Worm (Caenorhabditis elegans) whole organism, mixed stage, embryonic: ENCODE results near the gene cfap-36.
"Not testable (repeated sequence)": the region's sequence is repeated elsewhere in the genome, so short reads cannot be mapped to it uniquely, and the experiment has no call there.

Experiments used
- M03D4.4 ChIP-seq: sonication (generic microtip); optimal IDR thresholded peaks from 2 replicates; lab custom pipeline; 2017; ENCODE audit warnings: mild to moderate bottlenecking, missing genetic modification characterization, missing compliant biosample characterization
- bed-3 ChIP-seq: fragments of 200-800 bp; sonication (Bioruptor generic); optimal IDR thresholded peaks from 3 replicates; lab custom pipeline; 2018; ENCODE audit warnings: mild to moderate bottlenecking, missing genetic modification characterization, moderate library complexity, missing compliant biosample characterization
- ceh-39 ChIP-seq: fragments of 150-350 bp; optimal IDR thresholded peaks from 2 replicates; lab custom pipeline; 2014; ENCODE audit warnings: missing biosample characterization, missing genetic modification characterization
- ceh-43 ChIP-seq: fragments of 200-800 bp; sonication (Bioruptor generic); optimal IDR thresholded peaks from 2 replicates; lab custom pipeline; 2018; ENCODE audit warnings: mild to moderate bottlenecking, missing genetic modification characterization, moderate library complexity, missing compliant biosample characterization
- ceh-83 ChIP-seq: fragments of 200-800 bp; sonication (Bioruptor generic); optimal IDR thresholded peaks from 2 replicates; lab custom pipeline; 2018; ENCODE audit warnings: mild to moderate bottlenecking, missing genetic modification characterization, missing compliant biosample characterization
- cnd-1 ChIP-seq: fragments of 200-800 bp; sonication (Bioruptor generic); optimal IDR thresholded peaks from 2 replicates; lab custom pipeline; 2018; ENCODE audit warnings: mild to moderate bottlenecking, missing genetic modification characterization, missing compliant biosample characterization
- drap-1 ChIP-seq: fragments of 200-800 bp; sonication (Bioruptor generic); optimal IDR thresholded peaks from 3 replicates; lab custom pipeline; 2018; ENCODE audit warnings: mild to moderate bottlenecking, missing genetic modification characterization, missing compliant biosample characterization
- elt-1 ChIP-seq: sonication (generic microtip); optimal IDR thresholded peaks from 2 replicates; lab custom pipeline; 2017; ENCODE audit warnings: missing genetic modification characterization, mild to moderate bottlenecking, missing compliant biosample characterization, antibody characterized with exemption, moderate library complexity, borderline replicate concordance; ENCODE audit not compliant: insufficient read depth
- elt-3 ChIP-seq: fragments of 150-350 bp; optimal IDR thresholded peaks from 2 replicates; lab custom pipeline; 2014; ENCODE audit warnings: missing biosample characterization, missing genetic modification characterization
- flh-1 ChIP-seq: fragments of 200-800 bp; sonication (Bioruptor generic); optimal IDR thresholded peaks from 2 replicates; lab custom pipeline; 2018; ENCODE audit warnings: mild to moderate bottlenecking, missing genetic modification characterization, moderate library complexity, missing compliant biosample characterization
- ham-2 ChIP-seq: fragments of 200-800 bp; sonication (Bioruptor generic); optimal IDR thresholded peaks from 2 replicates; lab custom pipeline; 2018; ENCODE audit warnings: mild to moderate bottlenecking, missing genetic modification characterization, missing compliant biosample characterization
- hlh-1 ChIP-seq: fragments of 150-350 bp; optimal IDR thresholded peaks from 2 replicates; lab custom pipeline; 2014; ENCODE audit warnings: missing biosample characterization, missing genetic modification reagents, missing genetic modification characterization
- lin-13 ChIP-seq: fragments of 150-350 bp; optimal IDR thresholded peaks from 2 replicates; lab custom pipeline; 2014; ENCODE audit warnings: missing biosample characterization, missing genetic modification characterization
- lin-32 ChIP-seq: fragments of 200-800 bp; sonication (Bioruptor generic); optimal IDR thresholded peaks from 2 replicates; lab custom pipeline; 2018; ENCODE audit warnings: mild to moderate bottlenecking, missing genetic modification characterization, missing compliant biosample characterization
- lsy-2 ChIP-seq: fragments of 150-350 bp; optimal IDR thresholded peaks from 2 replicates; lab custom pipeline; 2014; ENCODE audit warnings: missing biosample characterization, missing genetic modification characterization
- mab-5 ChIP-seq: fragments of 150-350 bp; optimal IDR thresholded peaks from 2 replicates; lab custom pipeline; 2014; ENCODE audit warnings: missing biosample characterization, missing genetic modification characterization
- mep-1 ChIP-seq: fragments of 150-350 bp; optimal IDR thresholded peaks from 2 replicates; lab custom pipeline; 2017; ENCODE audit warnings: missing biosample characterization, missing genetic modification reagents, missing genetic modification characterization, inconsistent platforms
- mls-2 ChIP-seq: sonication (generic microtip); optimal IDR thresholded peaks from 2 replicates; lab custom pipeline; 2016; ENCODE audit warnings: mild to moderate bottlenecking, missing genetic modification characterization, moderate library complexity, missing compliant biosample characterization
- nhr-12 ChIP-seq: fragments of 150-350 bp; optimal IDR thresholded peaks from 2 replicates; lab custom pipeline; 2014; ENCODE audit warnings: missing biosample characterization, missing genetic modification characterization
- nhr-2 ChIP-seq: fragments of 150-350 bp; optimal IDR thresholded peaks from 2 replicates; lab custom pipeline; 2014; ENCODE audit warnings: missing biosample characterization, missing genetic modification characterization
- nhr-237 ChIP-seq: fragments of 150-350 bp; optimal IDR thresholded peaks from 2 replicates; lab custom pipeline; 2014; ENCODE audit warnings: missing biosample characterization, missing genetic modification characterization
- nhr-28 ChIP-seq: fragments of 150-350 bp; optimal IDR thresholded peaks from 2 replicates; lab custom pipeline; 2014; ENCODE audit warnings: missing biosample characterization, missing genetic modification characterization
- nhr-76 ChIP-seq: sonication (generic microtip); optimal IDR thresholded peaks from 2 replicates; lab custom pipeline; 2017; ENCODE audit warnings: missing biosample characterization, missing genetic modification characterization
- pha-4 ChIP-seq: fragments of 150-350 bp; optimal IDR thresholded peaks from 2 replicates; lab custom pipeline; 2018; ENCODE audit warnings: missing biosample characterization, missing genetic modification reagents, missing genetic modification characterization
- sem-2 ChIP-seq: fragments of 200-800 bp; sonication (Bioruptor generic); optimal IDR thresholded peaks from 2 replicates; lab custom pipeline; 2018; ENCODE audit warnings: mild to moderate bottlenecking, missing genetic modification characterization, missing compliant biosample characterization
- snpc-4 ChIP-seq: fragments of 150-350 bp; optimal IDR thresholded peaks from 2 replicates; lab custom pipeline; 2014; ENCODE audit warnings: missing biosample characterization, missing genetic modification characterization
- unc-120 ChIP-seq: sonication (generic microtip); optimal IDR thresholded peaks from 2 replicates; lab custom pipeline; 2017; ENCODE audit warnings: missing genetic modification characterization, missing compliant biosample characterization; ENCODE audit not compliant: poor library complexity, severe bottlenecking
- unc-39 ChIP-seq: fragments of 150-350 bp; optimal IDR thresholded peaks from 2 replicates; lab custom pipeline; 2014; ENCODE audit warnings: missing biosample characterization, missing genetic modification characterization
- zip-8 ChIP-seq: fragments of 150-350 bp; optimal IDR thresholded peaks from 2 replicates; lab custom pipeline; 2014; ENCODE audit warnings: missing biosample characterization, missing genetic modification characterization
- ztf-11 ChIP-seq: fragments of 150-350 bp; optimal IDR thresholded peaks from 2 replicates; lab custom pipeline; 2014; ENCODE audit warnings: missing biosample characterization, missing genetic modification characterization

cfap-36 gene

DNA sequence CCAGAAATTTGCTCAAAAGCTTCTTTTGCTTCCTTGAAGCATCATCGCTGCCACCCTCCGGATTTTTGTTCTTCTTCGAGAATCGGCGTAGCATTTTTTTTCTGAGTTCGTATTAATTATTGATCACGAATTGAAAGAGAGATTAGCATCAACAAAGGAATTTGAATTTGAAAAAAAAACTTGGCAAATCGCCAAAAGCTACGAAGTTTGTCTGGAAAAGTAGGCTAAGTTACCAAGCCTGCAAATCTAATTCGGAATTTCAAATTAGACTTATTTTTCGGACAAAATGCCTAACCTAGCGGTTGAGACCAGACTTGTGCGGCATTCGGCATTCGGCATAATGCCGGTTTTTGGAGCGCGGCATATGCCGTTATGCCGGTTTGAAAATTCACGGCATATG, at the start of gene cfap-36:
cfap-36 (minus strand) TSS at position 101 of the 400 bp plus-strand sequence.
- no peak for TF ChIP-seq ceh-83 (GFP tag; lab: Kevin White, UChicago)
- TF ChIP-seq drap-1 (GFP tag; lab: Kevin White, UChicago), result no peak
- no peak for TF ChIP-seq ceh-43 (GFP tag; lab: Kevin White, UChicago)
- no peak for TF ChIP-seq unc-39 (tag; lab: Kevin White, UChicago)
- TF ChIP-seq nhr-12 (tag; lab: Kevin White, UChicago), result no peak
- TF ChIP-seq elt-3 (tag; lab: Kevin White, UChicago), result no peak

DNA sequence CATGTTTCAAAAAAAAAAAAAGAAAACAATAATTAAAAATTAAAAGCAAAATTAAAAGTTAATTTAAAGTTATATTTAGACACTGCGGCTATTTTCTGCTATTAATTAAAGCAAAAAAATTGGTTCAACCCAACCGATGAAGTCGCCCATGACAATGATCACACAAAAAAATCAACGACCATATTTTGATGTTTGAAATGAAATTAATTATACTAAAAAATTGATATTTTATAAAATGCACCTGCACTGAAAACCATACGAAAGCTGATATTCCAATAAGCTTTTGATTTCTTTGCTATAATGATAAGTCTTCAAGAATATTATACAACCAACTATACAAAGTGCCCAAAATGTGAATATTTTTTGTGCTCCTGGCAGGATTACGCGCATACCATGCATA, 47.6 kb upstream of the cfap-36 start, which contains the start of gene srh-80:
srh-80 (plus strand) TSS at position 301 of the 400 bp plus-strand sequence.
- TF ChIP-seq sem-2 (GFP tag; lab: Kevin White, UChicago) (no peak), nhr-2 (tag; lab: Kevin White, UChicago) (no peak), pha-4 (tag; lab: Kevin White, UChicago) (no peak), cnd-1 (no peak), mab-5 (tag; lab: Kevin White, UChicago) (no peak), ceh-43 (GFP tag; lab: Kevin White, UChicago) (no peak), unc-39 (tag; lab: Kevin White, UChicago) (no peak), ham-2 (GFP tag; lab: Kevin White, UChicago) (no peak), elt-1 (no peak), hlh-1 (tag; lab: Kevin White, UChicago) (no peak), zip-8 (no peak), nhr-76 (tag; lab: Kevin White, UChicago) (no peak), unc-120 (no peak), flh-1 (no peak), ceh-83 (GFP tag; lab: Kevin White, UChicago) (no peak), lin-32 (no peak), lin-13 (tag; lab: Kevin White, UChicago) (no peak)

DNA sequence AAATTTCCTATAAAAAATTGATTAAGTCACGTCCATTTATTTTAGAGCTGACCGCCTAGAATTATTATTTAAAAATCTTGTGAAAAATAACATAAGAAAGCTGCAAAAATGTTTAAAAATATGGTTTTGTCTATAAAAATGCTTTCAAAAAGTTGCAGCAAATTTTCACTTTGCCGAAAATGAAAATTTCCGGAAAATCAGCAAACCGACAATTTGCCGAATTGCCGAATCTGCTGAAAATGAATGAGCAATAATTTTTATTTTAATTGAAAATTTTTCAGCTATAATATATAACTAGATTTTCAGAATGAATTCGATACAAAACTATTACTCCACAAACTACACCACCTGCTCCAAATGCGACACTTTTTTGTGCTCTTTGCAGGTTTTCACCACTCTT, 44.8 kb upstream of the cfap-36 start, which contains the start of gene srh-78:
srh-78 (plus strand) TSS at position 301 of the 400 bp plus-strand sequence.
- no peak for TF ChIP-seq bed-3 (GFP tag; lab: Kevin White, UChicago)
- TF ChIP-seq ztf-11 (tag; lab: Kevin White, UChicago), result no peak
- TF ChIP-seq hlh-1 (tag; lab: Kevin White, UChicago), result no peak
- TF ChIP-seq elt-3 (tag; lab: Kevin White, UChicago), result no peak
- no peak for TF ChIP-seq zip-8
- TF ChIP-seq mep-1 (tag; lab: Kevin White, UChicago), result no peak
- no peak for TF ChIP-seq sem-2 (GFP tag; lab: Kevin White, UChicago)
- TF ChIP-seq mls-2 (tag; lab: Kevin White, UChicago), result no peak
- TF ChIP-seq snpc-4 (tag; lab: Kevin White, UChicago), result no peak
- no peak for TF ChIP-seq lin-32
- TF ChIP-seq lsy-2 (tag; lab: Kevin White, UChicago), result no peak
- TF ChIP-seq M03D4.4 (tag; lab: Kevin White, UChicago), result no peak
- no peak for TF ChIP-seq ceh-83 (GFP tag; lab: Kevin White, UChicago)
- no peak for TF ChIP-seq nhr-237 (tag; lab: Kevin White, UChicago)
- TF ChIP-seq elt-1, result no peak
- TF ChIP-seq mab-5 (tag; lab: Kevin White, UChicago), result no peak

DNA sequence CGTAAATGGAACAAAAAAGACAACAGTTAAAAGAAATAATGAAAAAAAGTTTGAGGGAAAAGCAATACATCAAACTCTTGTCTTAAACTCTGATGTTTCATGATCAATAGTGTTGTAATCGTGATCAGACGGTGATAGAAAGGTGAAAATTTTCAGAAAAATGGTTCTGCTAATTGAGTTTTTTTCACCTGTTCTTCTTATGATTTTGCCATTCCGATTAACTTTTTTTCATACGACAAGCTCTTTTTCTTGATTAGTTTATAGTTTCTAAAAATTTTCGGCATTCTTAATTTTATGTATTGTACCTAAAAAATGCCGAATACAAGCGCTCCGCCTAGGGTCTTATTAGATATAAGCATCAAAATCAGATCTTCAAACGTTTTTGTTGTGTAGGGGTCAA, 43.7 kb upstream of the cfap-36 start:
- TF ChIP-seq nhr-76 (tag; lab: Kevin White, UChicago) (no peak), nhr-28 (tag; lab: Kevin White, UChicago) (no peak), lin-13 (tag; lab: Kevin White, UChicago) (no peak)
- TF ChIP-seq, all 35 proteins: peak for 0

DNA sequence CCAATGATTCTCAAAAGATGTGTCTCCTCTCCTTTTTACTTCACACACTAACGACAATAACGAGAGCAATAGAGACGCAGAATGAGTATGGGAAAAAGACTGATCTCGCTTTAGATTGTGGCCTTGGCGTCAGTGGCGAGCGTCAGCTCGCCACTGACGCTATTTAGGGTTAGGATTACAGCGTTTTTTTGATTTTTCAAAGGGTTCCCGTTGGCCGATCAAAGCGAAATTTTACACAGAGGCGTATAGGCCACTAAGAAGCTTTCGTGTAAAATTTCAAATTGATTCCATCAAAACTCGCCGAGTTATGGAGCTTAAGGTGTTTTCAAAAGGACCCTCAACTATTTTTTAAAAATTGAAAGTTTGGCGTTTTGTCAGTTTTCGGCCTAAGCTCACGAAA, 40.7 kb upstream of the cfap-36 start, which contains the start of gene DC2.5:
DC2.5 (minus strand) TSS at position 101 of the 400 bp plus-strand sequence.
- TF ChIP-seq sem-2 (GFP tag; lab: Kevin White, UChicago); ceh-39 (tag; lab: Kevin White, UChicago); mls-2 (tag; lab: Kevin White, UChicago): not testable (repeated sequence)
